Worm (Caenorhabditis elegans) whole organism, midembryonic: ENCODE measurements around the gene bmy-1.

Source experiments
- flt-1 ChIP-seq: fragments of 200-800 bp; sonication (Bioruptor generic); IDR thresholded peaks from 2 replicates; pipeline ENCODE4 v1.3.6; 2022; ENCODE audit warnings: missing genetic modification characterization, missing compliant biosample characterization
- ztf-29 ChIP-seq: fragments of 200-800 bp; sonication (Bioruptor generic); IDR thresholded peaks from 2 replicates; pipeline ENCODE4 v1.3.6; 2022; ENCODE audit warnings: missing genetic modification reagents, missing genetic modification characterization, missing compliant biosample characterization

DNA sequence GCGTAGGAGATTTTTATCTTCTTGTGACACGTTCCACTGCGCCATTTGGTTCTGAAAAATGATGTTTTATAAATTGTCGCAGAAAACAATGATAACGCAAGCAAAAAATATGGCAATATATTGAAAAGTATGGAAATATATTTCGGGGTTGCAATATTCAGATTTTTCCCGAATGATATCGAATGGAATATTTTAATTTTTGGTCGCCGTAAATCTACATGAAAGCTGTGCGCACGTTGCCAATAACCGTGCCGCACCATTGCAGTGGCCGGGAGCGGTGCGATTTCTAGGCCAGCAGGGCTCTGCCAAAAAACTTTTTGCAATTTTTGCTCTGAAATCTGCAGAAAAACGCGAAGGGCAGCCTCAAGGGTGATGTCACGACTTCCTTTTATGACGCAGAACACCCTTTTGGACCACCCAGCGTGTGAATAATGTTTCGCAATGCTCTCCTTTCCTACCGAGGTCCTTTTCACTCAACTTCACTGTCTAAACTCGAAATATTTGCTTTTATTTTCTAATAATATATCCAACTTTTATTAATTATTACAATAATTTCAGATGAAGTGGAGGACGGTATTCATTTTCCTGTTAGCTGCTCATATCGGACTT, at the start of gene bmy-1, which contains the start of gene F09E5.11:
- peak; percentile 81 for TF ChIP-seq flt-1 (GFP tag; lab: Robert Waterston, UW)
- no peak for TF ChIP-seq ztf-29 (GFP tag; lab: Robert Waterston, UW)
